Fruit fly (Drosophila melanogaster) whole organism, prepupa: ENCODE measurements around the gene Acer.
A peak's percentile ranks its signal among the peaks of the same experiment; 100 is the strongest.

Experiments used
- Blimp-1 ChIP-seq: fragments of 200-800 bp; sonication (Bioruptor generic); optimal IDR thresholded peaks from 3 replicates; lab custom pipeline; 2017; ENCODE audit warnings: missing biosample characterization, missing genetic modification characterization, mild to moderate bottlenecking, moderate library complexity, missing genetic modification reagents
- CG10631 ChIP-seq: fragments of 200-800 bp; sonication (Bioruptor generic); optimal IDR thresholded peaks from 2 replicates; lab custom pipeline; 2016; ENCODE audit warnings: missing biosample characterization, missing genetic modification characterization
- CG10669 ChIP-seq: fragments of 200-800 bp; sonication (Bioruptor generic); optimal IDR thresholded peaks from 3 replicates; lab custom pipeline; 2018; ENCODE audit warnings: missing biosample characterization, mild to moderate bottlenecking, missing genetic modification characterization, moderate library complexity
- CG11762 ChIP-seq: fragments of 200-800 bp; sonication (Bioruptor generic); optimal IDR thresholded peaks from 3 replicates; lab custom pipeline; 2016; ENCODE audit warnings: missing biosample characterization, missing genetic modification characterization; ENCODE audit not compliant: insufficient read depth
- CG11902 ChIP-seq: fragments of 200-800 bp; sonication (Bioruptor generic); optimal IDR thresholded peaks from 3 replicates; lab custom pipeline; 2016; ENCODE audit warnings: missing biosample characterization, missing genetic modification characterization
- CG16779 ChIP-seq: fragments of 200-800 bp; sonication (Bioruptor generic); optimal IDR thresholded peaks from 3 replicates; lab custom pipeline; 2017; ENCODE audit warnings: missing biosample characterization, mild to moderate bottlenecking, missing genetic modification characterization
- CG31627 ChIP-seq: fragments of 200-800 bp; sonication (Bioruptor generic); optimal IDR thresholded peaks from 3 replicates; lab custom pipeline; 2016; ENCODE audit warnings: missing biosample characterization, missing genetic modification characterization
- CG32006 ChIP-seq: fragments of 200-800 bp; sonication (Bioruptor generic); optimal IDR thresholded peaks from 3 replicates; lab custom pipeline; 2017; ENCODE audit warnings: missing biosample characterization, mild to moderate bottlenecking, missing genetic modification characterization
- CG34406 ChIP-seq: fragments of 200-800 bp; sonication (Bioruptor generic); optimal IDR thresholded peaks from 3 replicates; lab custom pipeline; 2016; ENCODE audit warnings: missing biosample characterization, missing genetic modification characterization
- CG3919 ChIP-seq: fragments of 200-800 bp; sonication (Bioruptor generic); optimal IDR thresholded peaks from 3 replicates; lab custom pipeline; 2016; ENCODE audit warnings: missing biosample characterization, missing genetic modification characterization
- CG4318 ChIP-seq: fragments of 200-800 bp; sonication (Bioruptor generic); optimal IDR thresholded peaks from 3 replicates; lab custom pipeline; 2017; ENCODE audit warnings: missing biosample characterization, mild to moderate bottlenecking, missing genetic modification characterization
- CG6163 ChIP-seq: fragments of 200-800 bp; sonication (Bioruptor generic); IDR thresholded peaks from 3 replicates; pipeline ENCODE4 v1.3.6; 2022; ENCODE audit warnings: missing biosample characterization, missing genetic modification characterization
- CG6276 ChIP-seq: fragments of 200-800 bp; sonication (Bioruptor generic); optimal IDR thresholded peaks from 2 replicates; lab custom pipeline; 2017; ENCODE audit warnings: missing biosample characterization, mild to moderate bottlenecking, missing genetic modification characterization
- CG6792 ChIP-seq: fragments of 200-800 bp; sonication (Bioruptor generic); optimal IDR thresholded peaks from 3 replicates; lab custom pipeline; 2016; ENCODE audit warnings: missing biosample characterization, missing genetic modification characterization
- CG6854 ChIP-seq: fragments of 200-800 bp; sonication (Bioruptor generic); optimal IDR thresholded peaks from 2 replicates; lab custom pipeline; 2017; ENCODE audit warnings: missing biosample characterization, mild to moderate bottlenecking, missing genetic modification characterization
- CG7368 ChIP-seq: fragments of 200-800 bp; sonication (Bioruptor generic); optimal IDR thresholded peaks from 3 replicates; lab custom pipeline; 2016; ENCODE audit warnings: missing biosample characterization, missing genetic modification characterization
- CG8119 ChIP-seq: fragments of 200-800 bp; sonication (Bioruptor generic); IDR thresholded peaks from 3 replicates; pipeline ENCODE4 v1.3.6; 2022; ENCODE audit warnings: missing biosample characterization, missing genetic modification characterization
- CG8319 ChIP-seq: fragments of 200-800 bp; sonication (Bioruptor generic); optimal IDR thresholded peaks from 3 replicates; lab custom pipeline; 2016; ENCODE audit warnings: missing biosample characterization, missing genetic modification characterization
- CG9139 ChIP-seq: fragments of 200-800 bp; sonication (Bioruptor generic); optimal IDR thresholded peaks from 3 replicates; lab custom pipeline; 2017; ENCODE audit warnings: missing biosample characterization, mild to moderate bottlenecking, missing genetic modification characterization
- Eip75B ChIP-seq: fragments of 200-800 bp; sonication (Bioruptor generic); optimal IDR thresholded peaks from 3 replicates; lab custom pipeline; 2016; ENCODE audit warnings: missing biosample characterization, missing genetic modification characterization
- Eip78C ChIP-seq: fragments of 200-800 bp; sonication (Bioruptor generic); peaks from one replicate; lab custom pipeline; 2016; ENCODE audit warnings: missing biosample characterization, missing genetic modification characterization
- Ets21C ChIP-seq: fragments of 200-800 bp; sonication (Bioruptor generic); optimal IDR thresholded peaks from 3 replicates; lab custom pipeline; 2016; ENCODE audit warnings: missing biosample characterization, missing genetic modification characterization
- Hr38 ChIP-seq: sonication (Bioruptor generic); optimal IDR thresholded peaks from 2 replicates; lab custom pipeline; 2016; ENCODE audit warnings: missing biosample characterization, missing genetic modification characterization
- Hr39 ChIP-seq: fragments of 200-800 bp; sonication (Bioruptor generic); optimal IDR thresholded peaks from 2 replicates; lab custom pipeline; 2016; ENCODE audit warnings: missing biosample characterization, missing genetic modification characterization
- Hr4 ChIP-seq: fragments of 200-800 bp; sonication (Bioruptor generic); optimal IDR thresholded peaks from 3 replicates; lab custom pipeline; 2016; ENCODE audit warnings: missing biosample characterization, missing genetic modification characterization
- Lpt ChIP-seq: fragments of 200-800 bp; sonication (Bioruptor generic); optimal IDR thresholded peaks from 3 replicates; lab custom pipeline; 2016; ENCODE audit warnings: missing biosample characterization, missing genetic modification characterization
- Met ChIP-seq: fragments of 200-800 bp; sonication (Bioruptor generic); optimal IDR thresholded peaks from 3 replicates; lab custom pipeline; 2016; ENCODE audit warnings: missing biosample characterization, missing genetic modification characterization
- OdsH ChIP-seq: fragments of 200-800 bp; sonication (Bioruptor generic); optimal IDR thresholded peaks from 3 replicates; lab custom pipeline; 2016; ENCODE audit warnings: missing biosample characterization, missing genetic modification characterization
- Smox ChIP-seq: fragments of 200-800 bp; sonication (Bioruptor generic); optimal IDR thresholded peaks from 3 replicates; lab custom pipeline; 2016; ENCODE audit warnings: missing biosample characterization, missing genetic modification characterization
- Sox14 ChIP-seq: fragments of 200-800 bp; sonication (Bioruptor generic); optimal IDR thresholded peaks from 3 replicates; lab custom pipeline; 2016; ENCODE audit warnings: missing biosample characterization, missing genetic modification characterization
- achi ChIP-seq: fragments of 200-800 bp; sonication (Bioruptor generic); optimal IDR thresholded peaks from 3 replicates; lab custom pipeline; 2016; ENCODE audit warnings: missing biosample characterization, missing genetic modification characterization
- acj6 ChIP-seq: fragments of 200-800 bp; sonication (Bioruptor generic); optimal IDR thresholded peaks from 3 replicates; lab custom pipeline; 2016; ENCODE audit warnings: missing biosample characterization, missing genetic modification characterization
- eg ChIP-seq: fragments of 200-800 bp; sonication (Bioruptor generic); IDR thresholded peaks from 3 replicates; pipeline ENCODE4 v1.3.6; 2022; ENCODE audit warnings: missing biosample characterization, missing genetic modification characterization
- esn ChIP-seq: fragments of 200-800 bp; sonication (Bioruptor generic); optimal IDR thresholded peaks from 2 replicates; lab custom pipeline; 2016; ENCODE audit warnings: missing biosample characterization, mild to moderate bottlenecking, missing genetic modification characterization, moderate library complexity
- fd59A ChIP-seq: fragments of 200-800 bp; sonication (Bioruptor generic); optimal IDR thresholded peaks from 2 replicates; lab custom pipeline; 2017; ENCODE audit warnings: missing biosample characterization, mild to moderate bottlenecking, missing genetic modification characterization, missing genetic modification reagents
- fd85E ChIP-seq: fragments of 200-800 bp; sonication (Bioruptor generic); optimal IDR thresholded peaks from 3 replicates; lab custom pipeline; 2016; ENCODE audit warnings: missing biosample characterization, missing genetic modification characterization
- fkh ChIP-seq: fragments of 200-800 bp; sonication (Bioruptor generic); optimal IDR thresholded peaks from 3 replicates; lab custom pipeline; 2017; ENCODE audit warnings: missing biosample characterization, mild to moderate bottlenecking, missing genetic modification characterization, moderate library complexity
- net ChIP-seq: fragments of 200-800 bp; sonication (Bioruptor generic); optimal IDR thresholded peaks from 3 replicates; lab custom pipeline; 2016; ENCODE audit warnings: missing biosample characterization, missing genetic modification characterization
- salr ChIP-seq, 2 experiments: fragments of 200-800 bp; sonication (Bioruptor generic); optimal IDR thresholded peaks; 3 replicates each; lab custom pipeline; 2016 to 2018; ENCODE audit warnings: missing biosample characterization in 2 of 2, missing genetic modification characterization in 2 of 2, mild to moderate bottlenecking in 1 of 2
- spab ChIP-seq: fragments of 200-800 bp; sonication (Bioruptor generic); optimal IDR thresholded peaks from 2 replicates; lab custom pipeline; 2017; ENCODE audit warnings: missing biosample characterization, mild to moderate bottlenecking, missing genetic modification characterization, missing genetic modification reagents
- ss ChIP-seq, 2 experiments: fragments of 200-800 bp; sonication (Bioruptor generic); optimal IDR thresholded peaks; 2 replicates in 1 of 2; 3 replicates in 1 of 2; lab custom pipeline; 2017 to 2018; ENCODE audit warnings: mild to moderate bottlenecking in 2 of 2, missing biosample characterization in 2 of 2, missing genetic modification characterization in 2 of 2, moderate library complexity in 1 of 2
- svp ChIP-seq: fragments of 200-800 bp; sonication (Bioruptor generic); peaks from one replicate; lab custom pipeline; 2016; ENCODE audit warnings: missing biosample characterization, missing genetic modification characterization
- topi ChIP-seq: fragments of 200-800 bp; sonication (Bioruptor generic); optimal IDR thresholded peaks from 3 replicates; lab custom pipeline; 2016; ENCODE audit warnings: missing biosample characterization, missing genetic modification characterization

Gene Acer

DNA sequence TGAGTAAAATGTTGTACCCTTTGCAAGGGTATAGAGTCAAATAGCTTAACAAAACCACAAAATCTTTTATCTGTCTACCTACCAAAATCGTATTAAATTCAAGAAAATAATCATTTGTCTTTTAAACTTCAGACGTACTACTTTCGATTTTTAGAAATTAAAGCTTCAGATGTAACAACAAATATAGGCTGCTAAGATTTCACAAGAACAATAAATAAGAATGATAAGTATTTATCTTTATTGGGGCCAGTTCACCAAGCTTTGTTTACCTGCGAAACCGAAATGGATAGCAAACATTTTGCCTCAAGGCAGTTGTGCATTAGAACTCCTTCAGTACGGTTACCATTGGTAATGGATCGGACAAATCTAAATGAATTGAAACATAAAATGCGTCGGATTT is 31.3 kb upstream of the Acer start, which contains the start of gene CG43400:
Gene CG43400 (plus strand): TSS at position 301 of the 400 bp plus-strand sequence.
- TF ChIP-seq Ets21C (no peak), Smox (GFP tag; lab: Kevin White, UChicago) (no peak)

DNA sequence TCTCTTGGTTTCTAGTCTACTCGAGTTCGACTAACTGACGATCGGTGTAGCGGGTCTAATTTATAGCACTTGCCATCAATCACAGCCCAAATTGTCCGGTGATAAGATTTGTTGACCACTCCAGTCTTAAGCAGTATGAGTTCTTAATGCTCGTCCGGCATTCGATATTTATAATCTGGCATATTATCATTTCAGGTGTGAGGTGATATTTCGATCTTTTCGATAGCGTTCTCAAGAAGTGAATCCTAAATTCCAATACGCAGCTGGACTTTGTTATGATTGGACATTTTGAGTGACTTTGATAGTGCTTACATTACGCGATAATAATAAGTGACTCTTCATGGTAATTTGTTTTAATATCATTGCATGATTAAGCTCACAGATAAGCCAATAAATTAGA is 25.5 kb upstream of the Acer start, which contains the start of gene Bace:
Gene Bace (minus strand): TSS at position 39 of the 400 bp plus-strand sequence.
- TF ChIP-seq CG8319 (GFP tag; lab: Kevin White, UChicago) (no peak), CG10631 (GFP tag; lab: Kevin White, UChicago) (no peak), Sox14 (no peak), OdsH (no peak), CG34406 (GFP tag; lab: Kevin White, UChicago) (no peak), Eip75B (GFP tag; lab: Kevin White, UChicago) (no peak)
- TF ChIP-seq, all 60 proteins: peak for 0

DNA sequence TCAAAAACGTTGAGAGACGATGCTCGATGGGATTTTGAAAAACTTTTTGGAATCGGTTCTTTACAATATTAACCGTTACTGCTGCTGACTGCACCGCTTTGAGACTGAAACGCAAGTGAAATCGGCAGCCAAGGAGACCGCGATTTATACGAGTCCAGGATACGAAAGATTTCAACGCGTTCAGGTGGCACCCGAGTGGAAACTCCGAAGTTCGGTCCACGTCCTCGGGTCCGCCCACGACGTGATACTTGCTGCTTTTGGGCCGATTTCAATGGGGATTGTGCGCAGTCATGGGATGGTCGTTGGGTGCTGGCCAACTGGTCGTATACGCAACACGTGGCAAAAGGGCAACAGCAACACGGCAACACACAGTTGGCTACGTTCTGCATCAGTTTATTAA is 15.0 kb upstream of the Acer start, which contains the start of gene Dh31:
Gene Dh31 (minus strand): TSS at position 117 of the 400 bp plus-strand sequence.
- TF ChIP-seq CG6163 (no peak), CG3919 (GFP tag; lab: Kevin White, UChicago) (no peak), CG31627 (no peak), CG6854 (GFP tag; lab: Kevin White, UChicago) (no peak), Hr39 (GFP tag; lab: Kevin White, UChicago) (no peak), Eip78C (no peak), fkh (GFP tag; lab: Kevin White, UChicago) (no peak), Hr38 (GFP tag; lab: Kevin White, UChicago) (no peak), ss (GFP tag; optimal IDR thresholded peaks at IDR 0.05; lab: Kevin White, UChicago) (no peak), CG6276 (no peak), OdsH (no peak), svp (GFP tag; lab: Kevin White, UChicago) (no peak), CG7368 (no peak), CG11762 (GFP tag; lab: Kevin White, UChicago) (no peak), topi (no peak), acj6 (GFP tag; lab: Kevin White, UChicago) (no peak), Met (GFP tag; lab: Kevin White, UChicago) (no peak), eg (GFP tag; lab: Robert Waterston, UW) (no peak)

DNA sequence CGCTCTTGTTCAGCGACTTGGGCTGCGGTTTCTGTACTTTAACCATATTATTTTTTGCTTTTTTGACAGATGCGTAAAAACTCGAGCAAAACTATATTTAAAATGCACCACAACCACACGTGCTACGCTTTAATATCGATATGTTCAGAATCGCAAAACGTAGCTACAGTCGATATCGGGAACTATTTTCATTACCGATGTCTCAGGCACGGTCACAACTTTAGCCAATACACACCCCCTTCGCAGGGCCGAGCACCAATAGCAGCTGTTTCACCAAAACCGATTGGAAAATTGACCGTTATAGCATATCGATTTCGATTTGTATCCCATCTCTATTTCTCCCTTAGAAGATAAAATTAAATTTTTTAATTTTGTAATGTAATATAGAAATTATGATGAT is 10.0 kb upstream of the Acer start, which contains the start of gene CG13096:
Gene CG13096 (minus strand): TSS at position 144 of the 400 bp plus-strand sequence.
- no peak for TF ChIP-seq CG6854 (GFP tag; lab: Kevin White, UChicago)
- TF ChIP-seq CG8319 (GFP tag; lab: Kevin White, UChicago) = no peak

DNA sequence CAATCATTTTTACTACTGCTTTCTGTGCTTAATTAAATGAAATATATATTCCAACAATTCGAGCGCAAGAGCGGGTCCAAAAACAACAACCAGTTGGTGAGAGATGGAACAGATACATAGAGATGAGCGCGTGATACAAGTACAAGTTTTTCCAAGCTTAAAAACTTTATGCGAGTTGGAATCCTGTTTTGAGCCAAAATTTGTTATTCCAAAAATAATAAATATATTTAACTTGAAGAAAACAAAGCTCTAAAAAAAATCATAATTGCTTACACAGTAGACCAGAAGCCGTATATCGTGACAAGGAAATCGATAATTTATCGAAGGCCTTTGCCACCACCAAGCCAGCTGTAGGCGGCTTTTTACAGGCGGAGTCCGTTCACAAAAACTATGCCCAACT is 7.0 kb upstream of the Acer start, which contains the start of the genes CG13097 and PIG-U:
Gene CG13097 (minus strand): TSS at position 121 of the 400 bp plus-strand sequence.
Gene PIG-U (plus strand): TSS at position 349 of the 400 bp plus-strand sequence.
- TF ChIP-seq achi (GFP tag; lab: Kevin White, UChicago) = peak; percentile 82
- no peak for TF ChIP-seq net (GFP tag; lab: Kevin White, UChicago)
- no peak for TF ChIP-seq CG3919 (GFP tag; lab: Kevin White, UChicago)
- TF ChIP-seq Ets21C = no peak
- TF ChIP-seq CG11762 (GFP tag; lab: Kevin White, UChicago) = peak; percentile 68
- TF ChIP-seq Eip75B (GFP tag; lab: Kevin White, UChicago) = no peak
- no peak for TF ChIP-seq CG10669
- TF ChIP-seq CG4318 (GFP tag; lab: Kevin White, UChicago) = no peak
- TF ChIP-seq CG16779 (tag; lab: Kevin White, UChicago) = no peak
- TF ChIP-seq CG6792 (GFP tag; lab: Kevin White, UChicago) = peak; percentile 72
- no peak for TF ChIP-seq fd85E (GFP tag; lab: Kevin White, UChicago)
- TF ChIP-seq Eip78C = peak; percentile 94
- TF ChIP-seq CG9139 = no peak
- no peak; the same call in 1 of the 3 replicates for TF ChIP-seq CG6163
- peak; percentile 36 for TF ChIP-seq Lpt (GFP tag; lab: Kevin White, UChicago)
- peak; percentile 55 for TF ChIP-seq CG11902 (GFP tag; lab: Kevin White, UChicago)
- no peak for TF ChIP-seq svp (GFP tag; lab: Kevin White, UChicago)
- TF ChIP-seq Sox14 = no peak
- TF ChIP-seq CG32006 = no peak
- TF ChIP-seq eg (GFP tag; lab: Robert Waterston, UW) = peak; percentile 62
- TF ChIP-seq Hr4 (GFP tag; lab: Kevin White, UChicago) = no peak
- TF ChIP-seq Hr38 (GFP tag; lab: Kevin White, UChicago) = no peak
- peak; percentile 83 for TF ChIP-seq CG31627
- no peak for TF ChIP-seq salr (GFP tag; optimal IDR thresholded peaks at IDR 0.05; lab: Kevin White, UChicago)
- TF ChIP-seq spab (GFP tag; lab: Kevin White, UChicago) = no peak
- no peak for TF ChIP-seq CG6276
- peak; percentile 53 for TF ChIP-seq fd59A (GFP tag; lab: Kevin White, UChicago)
- no peak; the same call in 2 of the 3 replicates for TF ChIP-seq CG8119 (GFP tag; lab: Robert Waterston, UW)
- TF ChIP-seq esn (GFP tag; lab: Kevin White, UChicago) = peak; percentile 90
- no peak for TF ChIP-seq Blimp-1 (GFP tag; lab: Kevin White, UChicago)
